Fruit fly (Drosophila melanogaster) whole organism: ENCODE measurements around the gene CG32163.

ENCODE experiments used
- CG8478 ChIP-seq: fragments of >200 bp; optimal IDR thresholded peaks from 2 replicates; lab custom pipeline; 2018; ENCODE audit warnings: inconsistent platforms
- EcR ChIP-seq, 2 experiments: fragments of >200 bp; optimal IDR thresholded peaks; 2 replicates each; lab custom pipeline; 2017; ENCODE audit warnings: missing biosample characterization in 2 of 2, missing genetic modification characterization in 2 of 2, missing genetic modification reagents in 2 of 2
- pan ChIP-seq: fragments of >200 bp; optimal IDR thresholded peaks from 2 replicates; lab custom pipeline; 2017
- psq ChIP-seq: fragments of >200 bp; optimal IDR thresholded peaks from 2 replicates; lab custom pipeline; 2017
- usp ChIP-seq: fragments of >200 bp; optimal IDR thresholded peaks from 2 replicates; lab custom pipeline; 2017; ENCODE audit warnings: missing biosample characterization, missing genetic modification characterization, mixed read lengths

dm6 chr3L:16546159-16546558 lies 40.8 kb upstream of the CG32163 start:
- TF ChIP-seq pan (lab: Kevin White, UChicago): no peak
- TF ChIP-seq EcR (GFP tag; optimal IDR thresholded peaks at IDR 0.05; lab: Kevin White, UChicago): no peak
- no peak for TF ChIP-seq usp (GFP tag; lab: Kevin White, UChicago)
- TF ChIP-seq CG8478 (lab: Kevin White, UChicago): no peak
- TF ChIP-seq psq (lab: Kevin White, UChicago): no peak
